Worm (Caenorhabditis elegans): ENCODE measurements around the gene mrps-24.

mrps-24 gene

DNA sequence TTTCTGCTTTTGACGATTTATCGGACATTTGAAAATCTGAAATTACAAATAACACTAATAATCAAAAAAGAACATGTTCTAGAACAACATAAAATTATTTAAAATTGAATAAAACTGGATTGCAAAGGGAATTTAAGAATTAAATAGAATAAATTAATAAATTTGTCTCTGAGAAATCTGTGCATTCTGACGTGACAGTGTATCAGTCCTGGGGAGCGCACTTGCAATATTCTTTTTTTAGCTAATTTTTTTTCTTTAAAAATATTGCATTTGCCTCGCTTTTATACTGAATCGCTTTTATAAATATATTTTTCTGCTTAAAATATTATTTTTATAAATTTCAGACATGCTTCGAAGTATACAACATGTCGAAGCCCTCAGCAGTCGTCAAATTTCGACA lies at the start of gene mrps-24, which contains the start of the genes mrpl-1 and emc-6:
Gene mrps-24, plus strand, starts transcription at position 345 of the 400 bp plus-strand sequence.
Gene mrpl-1, minus strand, starts transcription at position 1 of the 400 bp plus-strand sequence.
Gene emc-6, minus strand, starts transcription at position 36 of the 400 bp plus-strand sequence.
- TF ChIP-seq F13C5.2 (tag; optimal IDR thresholded peaks at IDR 0.05): peak; percentile 27
- TF ChIP-seq tbx-11 (GFP tag; IDR thresholded peaks at IDR 0.05): no peak
- TF ChIP-seq flt-1 (GFP tag; IDR thresholded peaks at IDR 0.05): no peak
- no peak for TF ChIP-seq B0310.2 (tag; optimal IDR thresholded peaks at IDR 0.05)
- no peak for TF ChIP-seq ets-7 (tag; optimal IDR thresholded peaks at IDR 0.05)

DNA sequence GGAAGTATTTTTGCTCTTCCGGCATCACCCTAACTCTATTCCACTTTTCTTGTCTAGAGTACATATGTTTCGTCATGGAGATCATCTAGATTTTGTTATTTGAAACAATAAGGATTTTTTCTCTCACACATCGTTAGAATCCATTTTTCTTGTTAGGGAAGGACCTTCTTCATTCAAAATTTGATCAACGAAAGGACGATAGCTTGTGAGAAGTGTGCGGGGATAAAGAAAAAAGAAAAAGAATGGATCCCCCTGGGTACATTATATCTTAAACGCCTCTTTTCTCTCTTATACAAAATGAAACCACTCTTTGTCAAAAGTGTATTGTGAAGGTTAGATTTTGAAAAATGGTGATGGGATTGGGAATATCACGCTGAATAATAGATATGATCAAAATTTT lies 48.3 kb upstream of the mrps-24 start:
- no peak for TF ChIP-seq hmbx-1 (tag; optimal IDR thresholded peaks at IDR 0.05)
- TF ChIP-seq ama-1 (optimal IDR thresholded peaks at IDR 0.05): no peak
- no peak for TF ChIP-seq ets-7 (tag; optimal IDR thresholded peaks at IDR 0.05)
- no peak for TF ChIP-seq sea-1 (GFP tag; conservative IDR thresholded peaks at IDR 0.05)
- TF ChIP-seq ceh-13 (GFP tag; optimal IDR thresholded peaks at IDR 0.05): no peak
- TF ChIP-seq tra-4 (tag; optimal IDR thresholded peaks at IDR 0.05): no peak
- no peak for TF ChIP-seq scrt-1 (GFP tag; IDR thresholded peaks at IDR 0.05)
- TF ChIP-seq flt-1 (GFP tag; IDR thresholded peaks at IDR 0.05): no peak
- TF ChIP-seq tbx-11 (GFP tag; IDR thresholded peaks at IDR 0.05): no peak
- TF ChIP-seq ceh-36 (tag; optimal IDR thresholded peaks at IDR 0.05): no peak
- TF ChIP-seq tbx-37 (GFP tag; conservative IDR thresholded peaks at IDR 0.05): no peak
- no peak for TF ChIP-seq B0310.2 (tag; optimal IDR thresholded peaks at IDR 0.05)

DNA sequence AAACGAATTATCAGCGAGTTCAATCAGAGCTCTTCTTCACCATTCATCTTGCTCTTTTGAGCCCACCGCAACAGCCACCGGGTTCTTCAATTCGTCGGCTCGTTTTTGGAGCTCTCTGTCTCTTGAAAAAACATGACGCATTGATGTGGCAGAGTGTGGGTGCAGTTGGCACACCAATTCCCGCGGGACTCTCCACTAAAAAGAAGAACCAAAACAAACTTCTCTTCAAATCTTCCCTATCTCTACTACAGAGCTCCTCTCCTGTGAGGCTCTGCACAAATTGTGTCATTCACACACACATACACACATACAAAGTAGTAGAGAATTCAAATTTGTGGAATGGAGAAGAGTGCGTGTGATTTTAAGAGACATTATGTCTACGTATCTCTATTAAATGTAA lies 46.8 kb upstream of the mrps-24 start:
- TF ChIP-seq ama-1 (optimal IDR thresholded peaks at IDR 0.05) (no peak), tra-4 (tag; optimal IDR thresholded peaks at IDR 0.05) (no peak), tbx-37 (GFP tag; conservative IDR thresholded peaks at IDR 0.05) (no peak), hmbx-1 (tag; optimal IDR thresholded peaks at IDR 0.05) (no peak), hmg-4 (GFP tag; optimal IDR thresholded peaks at IDR 0.05) (no peak), ceh-13 (GFP tag; optimal IDR thresholded peaks at IDR 0.05) (no peak), ceh-36 (tag; optimal IDR thresholded peaks at IDR 0.05) (no peak), aly-1 (tag; optimal IDR thresholded peaks at IDR 0.05) (no peak)

DNA sequence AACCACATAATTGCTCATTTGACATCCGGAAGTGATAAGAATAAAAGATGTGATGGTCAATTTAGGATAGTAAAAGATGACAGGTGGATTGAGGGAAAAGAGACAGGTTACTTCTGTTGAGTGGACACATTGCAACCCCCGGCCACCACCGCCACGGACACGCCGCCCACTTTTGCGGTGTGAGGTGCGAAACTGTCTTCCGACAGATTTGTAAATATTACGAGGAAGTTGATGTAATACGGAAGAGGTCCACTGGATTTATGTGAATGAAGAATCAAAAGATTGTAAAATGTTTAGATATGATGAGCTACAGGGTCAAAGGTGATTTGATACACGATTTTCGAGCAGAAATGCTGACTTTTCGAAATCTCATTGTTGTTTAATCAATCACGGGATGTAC lies 37.0 kb upstream of the mrps-24 start, which contains the start of gene C08G9.2:
Gene C08G9.2, minus strand, starts transcription at position 101 of the 400 bp plus-strand sequence.
- TF ChIP-seq pes-1 (GFP tag; IDR thresholded peaks at IDR 0.05): no peak
- no peak for TF ChIP-seq hmg-4 (GFP tag; optimal IDR thresholded peaks at IDR 0.05)
- no peak for TF ChIP-seq tbx-11 (GFP tag; IDR thresholded peaks at IDR 0.05)
- TF ChIP-seq hmbx-1 (tag; optimal IDR thresholded peaks at IDR 0.05): no peak
- no peak for TF ChIP-seq ama-1 (optimal IDR thresholded peaks at IDR 0.05)
- TF ChIP-seq tbx-37 (GFP tag; conservative IDR thresholded peaks at IDR 0.05): no peak
- no peak for TF ChIP-seq ceh-13 (GFP tag; optimal IDR thresholded peaks at IDR 0.05)

DNA sequence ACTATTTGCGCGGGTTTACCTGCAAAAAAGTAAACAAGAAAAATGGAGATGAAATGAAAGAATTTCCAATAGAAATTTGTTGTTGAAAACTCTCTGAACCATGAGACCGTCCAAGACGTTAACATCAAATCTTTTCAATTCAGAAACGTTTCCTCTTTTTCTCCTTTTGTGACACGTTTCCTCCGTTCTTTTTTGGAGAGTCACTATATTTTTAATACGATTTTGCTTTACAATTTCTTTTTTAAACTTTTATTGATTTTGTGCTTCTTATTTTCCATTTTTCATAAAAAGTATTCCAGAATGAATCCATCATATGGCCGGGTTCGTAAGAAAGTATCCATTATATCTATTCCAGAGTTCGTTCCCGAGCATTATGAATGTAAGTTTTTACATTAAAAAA lies 35.0 kb upstream of the mrps-24 start, which contains the start of gene itr-1:
Gene itr-1, plus strand, starts transcription at position 301 of the 400 bp plus-strand sequence.
- TF ChIP-seq pes-1 (GFP tag; IDR thresholded peaks at IDR 0.05) (no peak), ets-7 (tag; optimal IDR thresholded peaks at IDR 0.05) (no peak), B0310.2 (tag; optimal IDR thresholded peaks at IDR 0.05) (no peak), tbx-37 (GFP tag; conservative IDR thresholded peaks at IDR 0.05) (no peak), aly-1 (tag; optimal IDR thresholded peaks at IDR 0.05) (no peak), F13C5.2 (tag; optimal IDR thresholded peaks at IDR 0.05) (no peak), ama-1 (optimal IDR thresholded peaks at IDR 0.05) (no peak), sea-1 (GFP tag; conservative IDR thresholded peaks at IDR 0.05) (no peak), flt-1 (GFP tag; IDR thresholded peaks at IDR 0.05) (no peak), hnd-1 (tag; optimal IDR thresholded peaks at IDR 0.05) (no peak), ceh-13 (GFP tag; optimal IDR thresholded peaks at IDR 0.05) (no peak), tra-4 (tag; optimal IDR thresholded peaks at IDR 0.05) (no peak), scrt-1 (GFP tag; IDR thresholded peaks at IDR 0.05) (no peak)

DNA sequence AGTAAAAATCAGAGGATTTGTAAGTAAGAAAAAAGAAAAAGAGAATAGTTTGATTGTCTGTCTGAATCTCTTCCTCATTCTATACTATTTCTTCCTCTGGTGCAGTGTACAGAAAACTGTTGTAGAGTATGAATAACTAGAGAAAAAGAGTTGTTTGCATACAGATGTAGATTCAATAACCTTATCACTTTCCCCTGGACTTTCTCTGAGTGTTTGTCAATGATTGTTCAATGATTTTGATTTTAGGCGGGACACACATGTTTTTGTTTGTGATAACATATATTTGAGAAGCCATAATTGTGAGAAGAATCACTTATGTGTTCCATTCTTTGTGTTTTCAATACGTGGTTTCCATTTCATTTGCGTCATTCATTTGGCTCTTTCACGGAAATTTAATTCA lies 30.7 kb upstream of the mrps-24 start:
- TF ChIP-seq ets-7 (tag; optimal IDR thresholded peaks at IDR 0.05) (no peak), F13C5.2 (tag; optimal IDR thresholded peaks at IDR 0.05) (no peak), tra-4 (tag; optimal IDR thresholded peaks at IDR 0.05) (no peak), ceh-36 (tag; optimal IDR thresholded peaks at IDR 0.05) (no peak), pes-1 (GFP tag; IDR thresholded peaks at IDR 0.05) (no peak), sea-1 (GFP tag; conservative IDR thresholded peaks at IDR 0.05) (no peak), ceh-13 (GFP tag; optimal IDR thresholded peaks at IDR 0.05) (no peak), scrt-1 (GFP tag; IDR thresholded peaks at IDR 0.05) (no peak), tbx-37 (GFP tag; conservative IDR thresholded peaks at IDR 0.05) (no peak)

DNA sequence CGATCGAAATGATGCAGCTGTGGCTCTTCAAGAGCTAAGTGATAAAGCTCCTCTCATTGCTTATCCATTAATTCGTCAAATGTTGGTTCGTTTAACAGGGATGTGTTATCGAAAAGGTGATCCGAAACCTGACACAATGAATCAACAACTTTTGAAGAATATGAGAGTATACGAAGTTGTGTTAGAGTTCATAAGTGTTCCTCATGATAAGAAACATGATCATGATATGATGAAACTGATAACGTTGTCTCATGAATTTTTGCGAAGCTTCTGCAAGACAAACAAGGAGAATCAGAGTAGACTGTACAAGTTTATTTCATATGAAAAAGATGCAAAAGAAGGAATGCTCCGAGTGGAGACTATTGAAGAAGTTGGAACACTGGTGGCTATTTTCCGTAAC lies 20.5 kb upstream of the mrps-24 start:
- no peak for TF ChIP-seq pes-1 (GFP tag; IDR thresholded peaks at IDR 0.05)
- no peak for TF ChIP-seq tbx-37 (GFP tag; conservative IDR thresholded peaks at IDR 0.05)
- no peak for TF ChIP-seq ceh-36 (tag; optimal IDR thresholded peaks at IDR 0.05)
- TF ChIP-seq scrt-1 (GFP tag; IDR thresholded peaks at IDR 0.05): no peak
- TF ChIP-seq ceh-13 (GFP tag; optimal IDR thresholded peaks at IDR 0.05): no peak

DNA sequence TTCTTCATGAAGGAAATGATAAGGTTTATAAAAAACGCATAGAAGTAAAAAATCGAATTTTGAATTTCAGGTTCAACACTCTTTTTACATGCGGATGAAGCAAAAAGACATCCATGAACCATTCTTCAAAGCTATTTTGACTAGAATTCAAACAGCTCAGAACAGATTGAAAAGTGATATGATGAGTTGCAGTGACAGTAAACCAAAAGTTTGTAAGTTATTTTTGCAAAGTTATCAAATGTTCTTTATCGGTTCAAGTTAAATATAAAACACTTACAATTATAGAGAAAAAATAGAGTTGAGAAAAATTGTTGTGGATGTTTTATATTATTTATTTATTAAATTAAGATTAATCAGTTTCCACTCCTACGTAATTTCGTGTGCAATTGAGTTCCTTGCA lies 17.4 kb upstream of the mrps-24 start:
- TF ChIP-seq ets-7 (tag; optimal IDR thresholded peaks at IDR 0.05): no peak
- no peak for TF ChIP-seq hmbx-1 (tag; optimal IDR thresholded peaks at IDR 0.05)
- TF ChIP-seq sea-1 (GFP tag; conservative IDR thresholded peaks at IDR 0.05): no peak
- TF ChIP-seq ceh-36 (tag; optimal IDR thresholded peaks at IDR 0.05): no peak
- TF ChIP-seq flt-1 (GFP tag; IDR thresholded peaks at IDR 0.05): no peak
- no peak for TF ChIP-seq ceh-13 (GFP tag; optimal IDR thresholded peaks at IDR 0.05)
- no peak for TF ChIP-seq F13C5.2 (tag; optimal IDR thresholded peaks at IDR 0.05)
- TF ChIP-seq aly-1 (tag; optimal IDR thresholded peaks at IDR 0.05): no peak
- no peak for TF ChIP-seq scrt-1 (GFP tag; IDR thresholded peaks at IDR 0.05)

Data from whole organism, early embryonic.